Worm (Caenorhabditis elegans) whole organism, L4 larva: ENCODE results near the gene grd-5.

ENCODE experiments used
- Y48G9A.11 ChIP-seq: fragments of 200-800 bp; sonication (Bioruptor generic); IDR thresholded peaks from 2 replicates; pipeline ENCODE4 v1.3.6; 2022; ENCODE audit warnings: missing genetic modification reagents, missing genetic modification characterization, missing compliant biosample characterization
- Y5F2A.4 ChIP-seq: fragments of 200-800 bp; sonication (Bioruptor generic); optimal IDR thresholded peaks from 2 replicates; lab custom pipeline; 2018; ENCODE audit warnings: mild to moderate bottlenecking, missing genetic modification characterization, missing compliant biosample characterization
- Y75B8A.6 ChIP-seq: fragments of 200-800 bp; sonication (Bioruptor generic); IDR thresholded peaks from 2 replicates; pipeline ENCODE4 v1.3.6; 2022; ENCODE audit warnings: missing genetic modification reagents, missing genetic modification characterization, missing compliant biosample characterization
- ZK337.2 ChIP-seq: fragments of 200-800 bp; sonication (Bioruptor generic); IDR thresholded peaks from 2 replicates; pipeline ENCODE4 v1.3.6; 2022; ENCODE audit warnings: missing genetic modification reagents, missing genetic modification characterization, missing compliant biosample characterization
- aha-1 ChIP-seq: fragments of 150-350 bp; peaks from one replicate; lab custom pipeline; 2014; ENCODE audit warnings: missing biosample characterization, missing genetic modification characterization
- aly-2 ChIP-seq: sonication (generic microtip); optimal IDR thresholded peaks from 2 replicates; lab custom pipeline; 2018; ENCODE audit warnings: missing biosample characterization, missing genetic modification characterization
- ama-1 ChIP-seq: fragments of 150-350 bp; optimal IDR thresholded peaks from 2 replicates; lab custom pipeline; 2014; ENCODE audit warnings: inconsistent platforms, mixed read lengths
- arid-1 ChIP-seq: fragments of 200-800 bp; sonication (Bioruptor generic); conservative IDR thresholded peaks from 2 replicates; pipeline ENCODE4 v1.3.6; 2022; ENCODE audit warnings: missing genetic modification reagents, missing genetic modification characterization, missing compliant biosample characterization
- ceh-20 ChIP-seq: fragments of 200-800 bp; sonication (Bioruptor generic); IDR thresholded peaks from 2 replicates; pipeline ENCODE4 v1.3.6; 2022; ENCODE audit warnings: missing genetic modification reagents, missing genetic modification characterization, missing compliant biosample characterization
- ceh-28 ChIP-seq: fragments of 150-350 bp; optimal IDR thresholded peaks from 2 replicates; lab custom pipeline; 2014; ENCODE audit warnings: missing biosample characterization, missing genetic modification reagents, missing genetic modification characterization
- ceh-32 ChIP-seq: sonication (generic microtip); optimal IDR thresholded peaks from 2 replicates; lab custom pipeline; 2016; ENCODE audit warnings: mild to moderate bottlenecking, missing genetic modification characterization, missing compliant biosample characterization; ENCODE audit not compliant: poor library complexity
- ceh-44 ChIP-seq: fragments of 200-800 bp; sonication (Bioruptor generic); IDR thresholded peaks from 2 replicates; pipeline ENCODE4 v1.3.6; 2022; ENCODE audit warnings: missing genetic modification reagents, missing genetic modification characterization, missing compliant biosample characterization
- cey-2 ChIP-seq: sonication (generic microtip); optimal IDR thresholded peaks from 3 replicates; lab custom pipeline; 2017; ENCODE audit warnings: missing genetic modification characterization, mild to moderate bottlenecking, missing compliant biosample characterization, antibody characterized with exemption, borderline replicate concordance; ENCODE audit not compliant: insufficient read depth
- ctbp-1 ChIP-seq: fragments of 200-800 bp; sonication (Bioruptor generic); IDR thresholded peaks from 2 replicates; pipeline ENCODE4 v1.3.6; 2022; ENCODE audit warnings: missing genetic modification reagents, missing genetic modification characterization, missing compliant biosample characterization
- daf-12 ChIP-seq: fragments of 150-350 bp; optimal IDR thresholded peaks from 2 replicates; lab custom pipeline; 2014; ENCODE audit warnings: missing biosample characterization, missing genetic modification reagents, missing genetic modification characterization
- daf-16 ChIP-seq, 3 experiments: sonication (generic microtip); optimal IDR thresholded peaks; 2 replicates each; lab custom pipeline; 2016 to 2017; ENCODE audit warnings: missing genetic modification characterization in 3 of 3, missing genetic modification reagents in 3 of 3, mild to moderate bottlenecking in 2 of 3, missing compliant biosample characterization in 2 of 3, missing biosample characterization in 1 of 3, moderate library complexity in 1 of 3
- daf-19 ChIP-seq: fragments of 200-800 bp; sonication (Bioruptor generic); conservative IDR thresholded peaks from 2 replicates; pipeline ENCODE4 v1.3.6; 2022; ENCODE audit warnings: missing genetic modification characterization, missing compliant biosample characterization
- dmd-6 ChIP-seq: fragments of 200-800 bp; sonication (Bioruptor generic); IDR thresholded peaks from 2 replicates; pipeline ENCODE4 v1.3.6; 2022; ENCODE audit warnings: missing genetic modification reagents, missing genetic modification characterization, missing compliant biosample characterization
- dpl-1 ChIP-seq: fragments of 150-350 bp; optimal IDR thresholded peaks from 2 replicates; lab custom pipeline; 2014; ENCODE audit warnings: missing biosample characterization, missing genetic modification reagents, missing genetic modification characterization
- duxl-1 ChIP-seq: sonication (generic microtip); optimal IDR thresholded peaks from 2 replicates; lab custom pipeline; 2016; ENCODE audit warnings: mild to moderate bottlenecking, missing genetic modification characterization, moderate library complexity, missing compliant biosample characterization; ENCODE audit not compliant: poor library complexity
- egl-27 ChIP-seq: sonication (generic microtip); optimal IDR thresholded peaks from 3 replicates; lab custom pipeline; 2017; ENCODE audit warnings: missing biosample characterization, missing genetic modification reagents, missing genetic modification characterization
- egl-43 ChIP-seq: fragments of 200-800 bp; sonication (Bioruptor generic); IDR thresholded peaks from 2 replicates; pipeline ENCODE4 v1.3.6; 2022; ENCODE audit warnings: missing genetic modification reagents, missing genetic modification characterization, missing compliant biosample characterization
- fkh-10 ChIP-seq: fragments of 150-350 bp; optimal IDR thresholded peaks from 2 replicates; lab custom pipeline; 2014; ENCODE audit warnings: missing biosample characterization, missing genetic modification reagents, missing genetic modification characterization
- gei-8 ChIP-seq: fragments of 200-800 bp; sonication (Bioruptor generic); optimal IDR thresholded peaks from 2 replicates; lab custom pipeline; 2018; ENCODE audit warnings: mild to moderate bottlenecking, missing genetic modification characterization, missing compliant biosample characterization
- hlh-30 ChIP-seq: sonication (generic microtip); optimal IDR thresholded peaks from 2 replicates; lab custom pipeline; 2017; ENCODE audit warnings: antibody characterized with exemption, mild to moderate bottlenecking, missing genetic modification characterization, missing compliant biosample characterization; ENCODE audit not compliant: insufficient read depth
- jun-1 ChIP-seq: fragments of 150-350 bp; optimal IDR thresholded peaks from 2 replicates; lab custom pipeline; 2014; ENCODE audit warnings: missing biosample characterization, missing genetic modification reagents, missing genetic modification characterization
- lim-7 ChIP-seq: fragments of 200-800 bp; sonication (Bioruptor generic); IDR thresholded peaks from 2 replicates; pipeline ENCODE4 v1.3.6; 2022; ENCODE audit warnings: missing genetic modification characterization, missing compliant biosample characterization
- lsy-2 ChIP-seq, 2 experiments: fragments of 150-350 bp in 1 of 2; sonication (generic microtip) in 1 of 2; optimal IDR thresholded peaks; 2 replicates each; lab custom pipeline; 2014 to 2017; ENCODE audit warnings: missing biosample characterization in 2 of 2, missing genetic modification characterization in 2 of 2
- madf-5 ChIP-seq, 2 experiments: fragments of 200-800 bp; sonication (Bioruptor generic); IDR thresholded peaks; 2 replicates each; pipeline ENCODE4 v1.3.6; 2022; ENCODE audit warnings: missing compliant biosample characterization in 2 of 2, missing genetic modification characterization in 2 of 2
- mdt-29 ChIP-seq: fragments of 200-800 bp; sonication (Bioruptor generic); IDR thresholded peaks from 2 replicates; pipeline ENCODE4 v1.3.6; 2022; ENCODE audit warnings: missing genetic modification reagents, missing genetic modification characterization, missing compliant biosample characterization
- mep-1 ChIP-seq: fragments of 150-350 bp; sonication (generic microtip); optimal IDR thresholded peaks from 3 replicates; lab custom pipeline; 2014; ENCODE audit warnings: missing biosample characterization, missing genetic modification characterization
- nhr-111 ChIP-seq: fragments of 200-800 bp; sonication (Bioruptor generic); optimal IDR thresholded peaks from 2 replicates; lab custom pipeline; 2018; ENCODE audit warnings: mild to moderate bottlenecking, missing genetic modification characterization, missing compliant biosample characterization
- nhr-42 ChIP-seq: fragments of 200-800 bp; sonication (Bioruptor generic); IDR thresholded peaks from 2 replicates; pipeline ENCODE4 v1.3.6; 2022; ENCODE audit warnings: missing genetic modification characterization, missing compliant biosample characterization
- nhr-6 ChIP-seq: fragments of 150-350 bp; optimal IDR thresholded peaks from 2 replicates; lab custom pipeline; 2014; ENCODE audit warnings: missing biosample characterization, missing genetic modification characterization
- sdz-12 ChIP-seq: fragments of 200-800 bp; sonication (Bioruptor generic); optimal IDR thresholded peaks from 2 replicates; lab custom pipeline; 2018; ENCODE audit warnings: mild to moderate bottlenecking, missing genetic modification characterization, missing compliant biosample characterization
- set-16 ChIP-seq: fragments of 200-800 bp; sonication (Bioruptor generic); IDR thresholded peaks from 2 replicates; pipeline ENCODE4 v1.3.6; 2022; ENCODE audit warnings: missing genetic modification reagents, missing genetic modification characterization, missing compliant biosample characterization
- spr-3 ChIP-seq: fragments of 200-800 bp; sonication (Bioruptor generic); optimal IDR thresholded peaks from 2 replicates; lab custom pipeline; 2018; ENCODE audit warnings: mild to moderate bottlenecking, missing genetic modification characterization, missing compliant biosample characterization
- unc-130 ChIP-seq: sonication (generic microtip); optimal IDR thresholded peaks from 2 replicates; lab custom pipeline; 2016; ENCODE audit warnings: missing genetic modification reagents, missing genetic modification characterization, missing compliant biosample characterization
- unc-39 ChIP-seq: sonication (generic microtip); optimal IDR thresholded peaks from 2 replicates; lab custom pipeline; 2017; ENCODE audit warnings: missing biosample characterization, missing genetic modification characterization
- unc-62 ChIP-seq, 3 experiments: fragments of 150-350 bp in 1 of 3; sonication (generic microtip); optimal IDR thresholded peaks in 2 of 3; peaks in 1 of 3; 1 replicate in 1 of 3; 2 replicates in 2 of 3; lab custom pipeline; 2014 to 2017; ENCODE audit warnings: missing biosample characterization in 3 of 3, missing genetic modification characterization in 3 of 3, missing genetic modification reagents in 3 of 3, missing genotype in 1 of 3
- vab-7 ChIP-seq: fragments of 200-800 bp; sonication (Bioruptor generic); IDR thresholded peaks from 2 replicates; pipeline ENCODE4 v1.3.6; 2022; ENCODE audit warnings: missing genetic modification reagents, missing genetic modification characterization, missing compliant biosample characterization
- zag-1 ChIP-seq: fragments of 150-350 bp; optimal IDR thresholded peaks from 2 replicates; lab custom pipeline; 2014; ENCODE audit warnings: missing biosample characterization, missing genetic modification characterization

Gene grd-5

ce11 chrV:8615711-8616110 is 3.1 kb upstream of the grd-5 start (continued):
- TF ChIP-seq lsy-2 (tag; optimal IDR thresholded peaks at IDR 0.05; lab: Kevin White, UChicago) (no peak), cey-2 (no peak), aly-2 (tag; lab: Kevin White, UChicago) (no peak), lim-7 (GFP tag; lab: Robert Waterston, UW) (no peak), arid-1 (GFP tag; lab: Robert Waterston, UW) (no peak; the same call in 1 of the 2 replicates)

DNA sequence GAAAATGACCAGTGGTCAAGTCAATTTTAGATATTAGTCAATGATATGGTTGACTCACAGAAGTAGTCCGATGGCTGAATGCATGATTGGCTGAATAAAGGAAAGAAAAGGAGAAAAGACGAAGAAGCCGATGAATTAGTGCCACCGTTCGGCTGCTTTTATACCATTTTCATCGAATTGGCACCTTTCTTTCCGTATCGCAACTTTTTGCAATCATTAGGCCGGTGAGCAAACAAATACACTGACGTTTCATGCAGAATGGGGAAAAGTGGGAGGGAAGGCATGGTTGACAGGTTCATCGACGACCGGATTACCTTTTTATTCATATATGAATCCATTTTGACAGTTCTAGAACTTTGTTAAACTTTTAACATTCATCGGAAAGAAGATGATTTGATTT is 2.4 kb downstream of the grd-5 start, which contains the start of gene idpc-2:
Gene idpc-2, minus strand, starts transcription at position 101 of the 400 bp plus-strand sequence.
- TF ChIP-seq dmd-6 (GFP tag; lab: Robert Waterston, UW) (no peak), Y75B8A.6 (GFP tag; lab: Robert Waterston, UW) (no peak), egl-43 (no peak), set-16 (GFP tag; lab: Robert Waterston, UW) (no peak), daf-16 (GFP tag; optimal IDR thresholded peaks at IDR 0.05; lab: Kevin White, UChicago) (no peak), daf-16 (tag; optimal IDR thresholded peaks at IDR 0.05; lab: Kevin White, UChicago) (no peak), vab-7 (GFP tag; lab: Robert Waterston, UW) (no peak), mdt-29 (GFP tag; lab: Robert Waterston, UW) (no peak), Y5F2A.4 (GFP tag; lab: Kevin White, UChicago) (no peak), daf-19 (GFP tag; lab: Robert Waterston, UW) (no peak), sdz-12 (no peak)
- TF ChIP-seq, all 104 proteins: peak for 0

- no peak for TF ChIP-seq ctbp-1 (GFP tag; lab: Robert Waterston, UW)
- no peak for TF ChIP-seq ceh-28 (tag; lab: Kevin White, UChicago)
- TF ChIP-seq ZK337.2 (GFP tag; lab: Robert Waterston, UW), result no peak
- no peak for TF ChIP-seq aha-1 (tag; lab: Kevin White, UChicago)
- no peak for TF ChIP-seq duxl-1 (tag; lab: Kevin White, UChicago)
- TF ChIP-seq madf-5 (GFP tag; IDR thresholded peaks at IDR 0.05; lab: Robert Waterston, UW), result no peak
- TF ChIP-seq nhr-111, result no peak
- TF ChIP-seq zag-1 (tag; lab: Kevin White, UChicago), result no peak
- no peak for TF ChIP-seq fkh-10
- TF ChIP-seq ceh-44 (GFP tag; lab: Robert Waterston, UW), result no peak
- no peak for TF ChIP-seq ama-1
- TF ChIP-seq hlh-30, result no peak
Observed at ce11 chrV:8622314-8622713, 3.5 kb downstream of the grd-5 start, which contains the start of gene F41E6.1. TSS of gene F41E6.1 (plus strand) at chrV:8622614.

- TF ChIP-seq unc-62 (GFP tag; optimal IDR thresholded peaks at IDR 0.05 in 1 of 2; lab: Kevin White, UChicago) (no peak), unc-62 (tag; optimal IDR thresholded peaks at IDR 0.05; lab: Kevin White, UChicago) (no peak), hlh-30 (peak; percentile 15)
Observed at ce11 chrV:8623754-8624153, 4.9 kb downstream of the grd-5 start, which contains the start of gene F41E6.17. TSS of gene F41E6.17 (plus strand) at chrV:8624101.

- TF ChIP-seq unc-130 (no peak), nhr-6 (tag; lab: Kevin White, UChicago) (no peak), jun-1 (tag; lab: Kevin White, UChicago) (no peak), unc-39 (no peak), ceh-20 (GFP tag; lab: Robert Waterston, UW) (peak; percentile 61; the same call in 1 of the 2 replicates), nhr-42 (GFP tag; lab: Robert Waterston, UW) (no peak), mep-1 (tag; lab: Kevin White, UChicago) (no peak), nhr-111 (no peak), daf-12 (tag; lab: Kevin White, UChicago) (no peak), Y48G9A.11 (no peak), ceh-32 (tag; lab: Kevin White, UChicago) (no peak), egl-27 (tag; lab: Kevin White, UChicago) (no peak), spr-3 (GFP tag; lab: Kevin White, UChicago) (no peak), unc-62 (GFP tag; optimal IDR thresholded peaks at IDR 0.05 in 1 of 2; lab: Kevin White, UChicago) (peak in 1 of 2 experiments; percentile 50), unc-62 (tag; optimal IDR thresholded peaks at IDR 0.05; lab: Kevin White, UChicago) (no peak), gei-8 (GFP tag; lab: Kevin White, UChicago) (no peak), dpl-1 (no peak)
- TF ChIP-seq, all 104 proteins: peak for 2
Observed at ce11 chrV:8626406-8626805, 7.6 kb downstream of the grd-5 start.
